Worm (Caenorhabditis elegans): ENCODE results near the gene C33A12.4.

DNA sequence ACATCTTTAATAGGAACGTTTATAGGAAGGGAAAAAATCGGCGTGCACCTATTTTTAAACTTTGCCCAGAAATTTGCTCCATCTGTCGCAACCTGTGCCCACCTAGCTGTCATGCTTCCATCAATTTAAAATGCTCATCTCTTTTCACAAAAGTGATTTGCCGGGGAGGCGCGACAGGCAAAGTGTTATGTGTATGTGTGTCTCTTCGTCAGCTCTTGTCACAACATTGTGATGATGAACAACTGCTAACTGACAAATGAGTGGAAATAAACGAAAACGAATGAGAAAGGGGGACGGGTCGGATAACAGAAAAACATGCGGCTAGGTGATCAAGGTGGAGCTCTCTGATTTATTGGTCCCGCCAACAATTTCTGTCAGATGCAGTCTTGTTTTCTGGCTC is 27.8 kb upstream of the C33A12.4 start:
- TF ChIP-seq W03F9.2 (tag; optimal IDR thresholded peaks at IDR 0.05) (no peak), dao-5 (tag; optimal IDR thresholded peaks at IDR 0.05) (no peak)
